Worm (Caenorhabditis elegans) whole organism, early embryonic: ENCODE data around the gene msp-77.

ENCODE experiments used
- B0310.2 ChIP-seq: sonication (generic microtip); optimal IDR thresholded peaks from 2 replicates; lab custom pipeline; 2016; ENCODE audit warnings: mild to moderate bottlenecking, missing genetic modification characterization, missing compliant biosample characterization
- aly-1 ChIP-seq: sonication (generic microtip); optimal IDR thresholded peaks from 2 replicates; lab custom pipeline; 2016; ENCODE audit warnings: missing genetic modification characterization, missing compliant biosample characterization
- ama-1 ChIP-seq: fragments of 150-350 bp; optimal IDR thresholded peaks from 2 replicates; lab custom pipeline; 2014
- ceh-13 ChIP-seq: fragments of 200-800 bp; sonication (Bioruptor generic); optimal IDR thresholded peaks from 2 replicates; lab custom pipeline; 2018; ENCODE audit warnings: mild to moderate bottlenecking, missing genetic modification characterization, missing compliant biosample characterization
- ceh-36 ChIP-seq: sonication (generic microtip); optimal IDR thresholded peaks from 2 replicates; lab custom pipeline; 2016; ENCODE audit warnings: missing genetic modification characterization, inconsistent platforms, missing compliant biosample characterization
- ets-7 ChIP-seq: sonication (generic microtip); optimal IDR thresholded peaks from 2 replicates; lab custom pipeline; 2016; ENCODE audit warnings: missing genotype, missing genetic modification characterization, missing compliant biosample characterization
- flt-1 ChIP-seq: fragments of 200-800 bp; sonication (Bioruptor generic); IDR thresholded peaks from 2 replicates; pipeline ENCODE4 v1.3.6; 2022; ENCODE audit warnings: missing genetic modification characterization, missing compliant biosample characterization
- hmg-4 ChIP-seq: fragments of 200-800 bp; sonication (Bioruptor generic); optimal IDR thresholded peaks from 2 replicates; lab custom pipeline; 2018; ENCODE audit warnings: mild to moderate bottlenecking, missing genetic modification characterization, missing compliant biosample characterization
- hnd-1 ChIP-seq: sonication (generic microtip); optimal IDR thresholded peaks from 2 replicates; lab custom pipeline; 2016; ENCODE audit warnings: missing genetic modification characterization, missing compliant biosample characterization
- scrt-1 ChIP-seq: fragments of 200-800 bp; sonication (Bioruptor generic); IDR thresholded peaks from 2 replicates; pipeline ENCODE4 v1.3.6; 2022; ENCODE audit warnings: missing genetic modification characterization, missing compliant biosample characterization
- sea-1 ChIP-seq: fragments of 200-800 bp; sonication (Bioruptor generic); conservative IDR thresholded peaks from 2 replicates; pipeline ENCODE4 v1.3.6; 2022; ENCODE audit warnings: missing genetic modification characterization, missing compliant biosample characterization
- tbx-37 ChIP-seq: fragments of 200-800 bp; sonication (Bioruptor generic); conservative IDR thresholded peaks from 2 replicates; pipeline ENCODE4 v1.3.6; 2022; ENCODE audit warnings: missing genetic modification reagents, missing genetic modification characterization, missing compliant biosample characterization
- tra-4 ChIP-seq: sonication (generic microtip); optimal IDR thresholded peaks from 2 replicates; lab custom pipeline; 2017; ENCODE audit warnings: missing genetic modification characterization, missing compliant biosample characterization

DNA sequence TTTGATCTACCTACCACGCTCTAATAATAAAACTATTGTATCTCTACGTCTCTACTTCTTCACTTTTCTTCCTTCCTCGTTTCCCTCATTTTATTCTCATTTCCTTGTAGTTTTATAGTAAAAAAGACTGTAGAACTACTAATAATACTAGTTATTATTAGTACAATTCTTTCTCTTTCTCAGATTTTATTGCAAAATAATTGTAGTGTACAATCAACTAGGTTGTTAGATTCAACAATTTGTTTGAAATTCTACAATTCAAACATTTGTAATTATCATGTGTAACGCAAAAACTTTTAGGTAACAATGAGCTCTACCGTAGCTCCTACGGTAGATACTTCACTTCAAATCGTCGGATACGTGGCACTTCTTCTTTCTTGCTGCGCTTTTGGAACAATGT, 38.7 kb upstream of the msp-77 start, which contains the start of gene K07F5.12:
- no peak for TF ChIP-seq ets-7 (tag; lab: Kevin White, UChicago)
- TF ChIP-seq ama-1 (lab: Kevin White, UChicago): no peak
- TF ChIP-seq tbx-37 (GFP tag; lab: Robert Waterston, UW): no peak
- TF ChIP-seq flt-1 (GFP tag; lab: Robert Waterston, UW): no peak
- TF ChIP-seq ceh-36 (tag; lab: Kevin White, UChicago): no peak
- TF ChIP-seq hnd-1 (tag; lab: Kevin White, UChicago): no peak
- no peak for TF ChIP-seq tra-4 (tag; lab: Kevin White, UChicago)
- TF ChIP-seq ceh-13 (GFP tag; lab: Kevin White, UChicago): no peak
- TF ChIP-seq hmg-4 (GFP tag; lab: Kevin White, UChicago): no peak
- no peak for TF ChIP-seq sea-1 (GFP tag; lab: Robert Waterston, UW)
- TF ChIP-seq B0310.2 (tag; lab: Kevin White, UChicago): no peak
- TF ChIP-seq aly-1 (tag; lab: Kevin White, UChicago): no peak
- no peak for TF ChIP-seq scrt-1
